Fruit fly (Drosophila melanogaster) whole organism, embryonic: ENCODE data around the gene CG6168.

Source experiments
- Ada2b ChIP-seq: fragments of 200-800 bp; sonication (Bioruptor generic); IDR thresholded peaks from 2 replicates; pipeline ENCODE4 v1.3.6; 2022; ENCODE audit warnings: missing biosample characterization, missing genetic modification characterization
- Adf1 ChIP-seq: fragments of 200-800 bp; sonication (Bioruptor generic); IDR thresholded peaks from 2 replicates; pipeline ENCODE4 v1.3.6; 2022; ENCODE audit warnings: missing biosample characterization, missing genetic modification characterization
- Antp ChIP-seq: fragments of 200-800 bp; sonication (Bioruptor generic); optimal IDR thresholded peaks from 3 replicates; lab custom pipeline; 2016; ENCODE audit warnings: missing biosample characterization, missing genetic modification characterization
- CG10959 ChIP-seq: fragments of 200-800 bp; sonication (Bioruptor generic); IDR thresholded peaks from 2 replicates; pipeline ENCODE4 v1.3.6; 2022; ENCODE audit warnings: missing biosample characterization, missing genetic modification characterization
- CG11723 ChIP-seq: fragments of 200-800 bp; sonication (Bioruptor generic); optimal IDR thresholded peaks from 2 replicates; lab custom pipeline; 2017; ENCODE audit warnings: missing biosample characterization, mild to moderate bottlenecking, missing genetic modification characterization
- CG1233 ChIP-seq: fragments of 200-800 bp; sonication (Bioruptor generic); optimal IDR thresholded peaks from 4 replicates; lab custom pipeline; 2018; ENCODE audit warnings: missing biosample characterization, mild to moderate bottlenecking, missing genetic modification characterization
- CG12659 ChIP-seq: fragments of 200-800 bp; sonication (Bioruptor generic); optimal IDR thresholded peaks from 3 replicates; lab custom pipeline; 2017; ENCODE audit warnings: mild to moderate bottlenecking, missing biosample characterization, missing genetic modification reagents, missing genetic modification characterization
- CG13894 ChIP-seq: fragments of 200-800 bp; sonication (Bioruptor generic); optimal IDR thresholded peaks from 3 replicates; lab custom pipeline; 2018; ENCODE audit warnings: missing biosample characterization, mild to moderate bottlenecking, missing genetic modification characterization, moderate library complexity
- CG14710 ChIP-seq: fragments of 200-800 bp; sonication (Bioruptor generic); optimal IDR thresholded peaks from 3 replicates; lab custom pipeline; 2019; ENCODE audit warnings: missing biosample characterization, mild to moderate bottlenecking, missing genetic modification characterization, moderate library complexity
- CG16815 ChIP-seq: fragments of 200-800 bp; sonication (Bioruptor generic); optimal IDR thresholded peaks from 3 replicates; lab custom pipeline; 2017; ENCODE audit warnings: missing biosample characterization, mild to moderate bottlenecking, missing genetic modification characterization
- CG18619 ChIP-seq: fragments of 200-800 bp; sonication (Bioruptor generic); optimal IDR thresholded peaks from 3 replicates; lab custom pipeline; 2017; ENCODE audit warnings: missing biosample characterization, mild to moderate bottlenecking, missing genetic modification characterization
- CG3065 ChIP-seq: fragments of 200-800 bp; sonication (Bioruptor generic); optimal IDR thresholded peaks from 2 replicates; lab custom pipeline; 2016; ENCODE audit warnings: missing biosample characterization, missing genetic modification characterization
- CG34224 ChIP-seq: fragments of 200-800 bp; sonication (Bioruptor generic); IDR thresholded peaks from 3 replicates; pipeline ENCODE4 v1.3.6; 2022; ENCODE audit warnings: missing biosample characterization, missing genetic modification characterization; ENCODE audit not compliant: partially characterized antibody
- CG5245 ChIP-seq: fragments of 200-800 bp; sonication (Bioruptor generic); optimal IDR thresholded peaks from 3 replicates; lab custom pipeline; 2016; ENCODE audit warnings: missing biosample characterization, missing genetic modification characterization
- CG7786 ChIP-seq: fragments of 200-800 bp; sonication (Bioruptor generic); optimal IDR thresholded peaks from 2 replicates; lab custom pipeline; 2016; ENCODE audit warnings: missing biosample characterization, missing genetic modification characterization
- CG8290 ChIP-seq, 3 experiments: fragments of 200-800 bp; sonication (Bioruptor generic); optimal IDR thresholded peaks; 2 replicates each; lab custom pipeline; 2016 to 2019; ENCODE audit warnings: missing biosample characterization in 3 of 3, missing genetic modification characterization in 3 of 3, mild to moderate bottlenecking in 2 of 3, moderate library complexity in 1 of 3
- CTCF ChIP-seq: fragments of 200-800 bp; sonication (Bioruptor generic); optimal IDR thresholded peaks from 2 replicates; lab custom pipeline; 2017; ENCODE audit warnings: missing biosample characterization, mild to moderate bottlenecking, missing genetic modification characterization, moderate library complexity
- Chrac-16 ChIP-seq: fragments of 200-800 bp; sonication (Bioruptor generic); optimal IDR thresholded peaks from 3 replicates; lab custom pipeline; 2016; ENCODE audit warnings: missing biosample characterization, missing genetic modification characterization
- CrebB ChIP-seq: fragments of 200-800 bp; sonication (Bioruptor generic); optimal IDR thresholded peaks from 3 replicates; lab custom pipeline; 2018; ENCODE audit warnings: missing biosample characterization, mild to moderate bottlenecking, missing genetic modification characterization
- ERR ChIP-seq: fragments of 200-800 bp; sonication (Bioruptor generic); optimal IDR thresholded peaks from 2 replicates; lab custom pipeline; 2016; ENCODE audit warnings: missing biosample characterization, missing genetic modification characterization
- Hr51 ChIP-seq, 2 experiments: fragments of 200-800 bp; sonication (Bioruptor generic); optimal IDR thresholded peaks; 2 replicates in 1 of 2; 3 replicates in 1 of 2; lab custom pipeline; 2016 to 2018; ENCODE audit warnings: missing biosample characterization in 2 of 2, missing genetic modification characterization in 2 of 2, mild to moderate bottlenecking in 1 of 2, moderate library complexity in 1 of 2
- Hr78 ChIP-seq, 2 experiments: fragments of 200-800 bp in 1 of 2; fragments of >200 bp in 1 of 2; sonication (Bioruptor generic) in 1 of 2; optimal IDR thresholded peaks; 2 replicates each; lab custom pipeline; 2017 to 2019; ENCODE audit warnings: missing biosample characterization in 2 of 2, missing genetic modification characterization in 2 of 2, mild to moderate bottlenecking in 1 of 2, moderate library complexity in 1 of 2
- Lhr ChIP-seq: fragments of 200-800 bp; sonication (Bioruptor generic); optimal IDR thresholded peaks from 3 replicates; lab custom pipeline; 2017; ENCODE audit warnings: mild to moderate bottlenecking, missing biosample characterization, missing genetic modification reagents, missing genetic modification characterization
- Med ChIP-seq: fragments of 200-800 bp; sonication (Bioruptor generic); peaks from one replicate; lab custom pipeline; 2016; ENCODE audit warnings: missing biosample characterization, missing genetic modification characterization, mild to moderate bottlenecking, inconsistent platforms, moderate library complexity
- Mrtf ChIP-seq: fragments of 200-800 bp; sonication (Bioruptor generic); IDR thresholded peaks from 3 replicates; pipeline ENCODE4 v1.3.6; 2022; ENCODE audit warnings: missing biosample characterization, missing genetic modification characterization
- NC2α ChIP-seq: fragments of 200-800 bp; sonication (Bioruptor generic); optimal IDR thresholded peaks from 2 replicates; lab custom pipeline; 2016; ENCODE audit warnings: missing biosample characterization, missing genetic modification characterization
- Oli ChIP-seq: fragments of 200-800 bp; sonication (Bioruptor generic); optimal IDR thresholded peaks from 2 replicates; lab custom pipeline; 2018; ENCODE audit warnings: missing biosample characterization, mild to moderate bottlenecking, missing genetic modification characterization, moderate library complexity
- Optix ChIP-seq: fragments of 200-800 bp; sonication (Bioruptor generic); IDR thresholded peaks from 3 replicates; pipeline ENCODE4 v1.3.6; 2022; ENCODE audit warnings: missing biosample characterization, missing genetic modification characterization
- ewg ChIP-seq: fragments of 200-800 bp; sonication (Bioruptor generic); optimal IDR thresholded peaks from 3 replicates; lab custom pipeline; 2017; ENCODE audit warnings: mild to moderate bottlenecking, missing biosample characterization, missing genetic modification reagents, missing genetic modification characterization
- fd102C ChIP-seq: fragments of 200-800 bp; sonication (Bioruptor generic); optimal IDR thresholded peaks from 2 replicates; lab custom pipeline; 2018; ENCODE audit warnings: missing biosample characterization, mild to moderate bottlenecking, missing genetic modification characterization, moderate library complexity
- inv ChIP-seq: fragments of 200-800 bp; sonication (Bioruptor generic); IDR thresholded peaks from 2 replicates; pipeline ENCODE4 v1.3.6; 2022; ENCODE audit warnings: missing biosample characterization, missing genetic modification characterization; ENCODE audit not compliant: partially characterized antibody
- knrl ChIP-seq: fragments of 200-800 bp; sonication (Bioruptor generic); IDR thresholded peaks from 3 replicates; pipeline ENCODE4 v1.3.6; 2022; ENCODE audit warnings: missing biosample characterization, missing genetic modification characterization; ENCODE audit not compliant: partially characterized antibody
- lbe ChIP-seq: fragments of 200-800 bp; sonication (Bioruptor generic); optimal IDR thresholded peaks from 2 replicates; lab custom pipeline; 2016; ENCODE audit warnings: missing biosample characterization, mild to moderate bottlenecking, missing genetic modification characterization
- p53 ChIP-seq: fragments of 200-800 bp; sonication (Bioruptor generic); optimal IDR thresholded peaks from 2 replicates; lab custom pipeline; 2016; ENCODE audit warnings: missing biosample characterization, missing genetic modification characterization
- pho ChIP-seq: fragments of 200-800 bp; sonication (Bioruptor generic); optimal IDR thresholded peaks from 2 replicates; lab custom pipeline; 2016; ENCODE audit warnings: missing biosample characterization, missing genetic modification characterization
- pum ChIP-seq: fragments of 200-800 bp; sonication (Bioruptor generic); optimal IDR thresholded peaks from 2 replicates; lab custom pipeline; 2016; ENCODE audit warnings: missing biosample characterization, missing genetic modification characterization
- pzg ChIP-seq: fragments of 200-800 bp; sonication (Bioruptor generic); optimal IDR thresholded peaks from 3 replicates; lab custom pipeline; 2018; ENCODE audit warnings: missing biosample characterization, mild to moderate bottlenecking, missing genetic modification characterization, moderate library complexity
- schlank ChIP-seq: fragments of 200-800 bp; sonication (Bioruptor generic); optimal IDR thresholded peaks from 2 replicates; lab custom pipeline; 2018; ENCODE audit warnings: missing biosample characterization, mild to moderate bottlenecking, missing genetic modification characterization
- slou ChIP-seq: fragments of 200-800 bp; sonication (Bioruptor generic); optimal IDR thresholded peaks from 3 replicates; lab custom pipeline; 2016; ENCODE audit warnings: missing biosample characterization, missing genetic modification characterization
- slp2 ChIP-seq: fragments of 200-800 bp; sonication (Bioruptor generic); optimal IDR thresholded peaks from 2 replicates; lab custom pipeline; 2016; ENCODE audit warnings: missing biosample characterization, missing genetic modification characterization
- sob ChIP-seq: fragments of 200-800 bp; sonication (Bioruptor generic); IDR thresholded peaks from 2 replicates; pipeline ENCODE4 v1.3.6; 2022; ENCODE audit warnings: missing biosample characterization, missing genetic modification characterization
- ssp ChIP-seq: fragments of 200-800 bp; sonication (Bioruptor generic); IDR thresholded peaks from 2 replicates; pipeline ENCODE4 v1.3.6; 2022; ENCODE audit warnings: missing biosample characterization, missing genetic modification characterization
- tup ChIP-seq: fragments of 200-800 bp; sonication (Bioruptor generic); optimal IDR thresholded peaks from 2 replicates; lab custom pipeline; 2016; ENCODE audit warnings: missing biosample characterization, mild to moderate bottlenecking, missing genetic modification characterization, moderate library complexity
- wdn ChIP-seq: fragments of 200-800 bp; sonication (Bioruptor generic); IDR thresholded peaks from 2 replicates; pipeline ENCODE4 v1.3.6; 2022; ENCODE audit warnings: missing biosample characterization, missing genetic modification characterization

CG6168 gene

DNA sequence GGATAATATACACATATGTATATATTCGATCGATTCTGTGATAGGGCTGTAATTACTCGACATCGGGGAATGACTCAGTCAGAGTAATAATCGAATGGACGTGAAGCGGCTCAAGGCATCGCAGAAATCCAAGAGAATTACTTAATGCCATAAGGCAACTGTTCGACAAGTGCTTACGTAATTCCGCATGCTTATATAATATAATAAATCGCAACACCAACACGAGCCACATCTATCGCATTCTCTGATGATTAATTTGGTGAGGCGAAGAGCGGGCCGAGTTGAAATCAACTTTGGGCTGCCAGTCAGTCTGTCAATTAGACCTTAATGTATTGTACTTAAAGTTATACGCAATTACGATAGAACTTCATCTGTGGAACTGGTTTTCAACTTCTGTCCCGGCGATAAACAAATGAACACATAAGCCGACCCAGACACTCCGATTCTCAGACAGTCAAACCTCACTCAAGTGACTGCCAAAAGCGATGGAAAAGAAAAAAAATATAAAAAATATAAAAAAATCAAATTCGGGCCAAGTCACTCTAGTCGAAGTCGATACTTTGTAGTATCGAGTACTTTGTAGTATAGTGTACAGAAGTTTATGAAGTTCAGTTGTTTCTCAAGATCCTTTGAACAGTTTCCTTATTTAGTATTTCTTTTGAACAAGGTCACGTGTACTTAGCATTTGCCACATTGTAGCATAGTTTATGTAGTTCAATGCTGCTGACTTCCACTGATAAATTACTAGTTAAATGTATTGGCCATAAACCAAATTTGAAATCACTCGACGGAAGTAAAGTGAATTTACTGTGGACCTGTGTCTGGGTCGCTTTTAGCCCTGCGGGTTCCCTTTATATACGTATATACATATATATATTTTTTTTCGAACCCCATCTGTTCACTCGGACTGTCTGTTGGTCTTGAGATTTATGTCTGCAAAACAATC is 902 bp upstream of the CG6168 start (continued):
- TF ChIP-seq pho (GFP tag; lab: Kevin White, UChicago) (peak; percentile 5), CG13894 (tag; lab: Kevin White, UChicago) (peak; percentile 73), wdn (0 out of 2 replicates have a peak, but pooled peaks have one; percentile 8), Oli (tag; lab: Kevin White, UChicago) (peak; percentile 1), CG12659 (GFP tag; lab: Kevin White, UChicago) (peak; percentile 48), Hr78 (GFP tag; optimal IDR thresholded peaks at IDR 0.05; lab: Kevin White, UChicago) (no peak), slou (GFP tag; lab: Kevin White, UChicago) (no peak)

DNA sequence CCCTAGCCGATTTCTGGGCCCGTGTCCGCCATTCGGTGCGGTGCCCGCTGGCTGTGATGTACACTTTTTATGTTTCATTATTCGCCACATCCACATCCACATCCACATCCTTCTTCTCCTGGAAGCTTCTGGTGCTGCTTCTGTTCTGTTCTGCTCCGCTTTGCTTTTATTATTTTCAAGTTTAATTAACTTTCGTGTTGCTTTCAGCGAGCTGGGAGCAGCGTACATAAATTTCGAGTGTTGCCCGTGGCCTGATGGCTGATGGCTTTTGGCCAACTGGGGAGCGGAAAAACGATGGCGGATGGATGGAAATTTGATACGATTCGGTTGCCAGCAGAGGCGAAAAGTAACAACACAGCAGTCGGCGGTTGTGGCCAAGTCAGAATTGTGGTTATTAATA is 1.4 kb downstream of the CG6168 start:
- TF ChIP-seq CG8290 (GFP tag; optimal IDR thresholded peaks at IDR 0.05; lab: Kevin White, UChicago) (no peak), CG8290 (tag; optimal IDR thresholded peaks at IDR 0.05; lab: Kevin White, UChicago) (peak in 1 of 2 experiments; percentile 28), pzg (GFP tag; lab: Kevin White, UChicago) (no peak), Med (GFP tag; lab: Kevin White, UChicago) (peak; percentile 74), CG13894 (tag; lab: Kevin White, UChicago) (peak; percentile 39), CG18619 (GFP tag; lab: Kevin White, UChicago) (no peak), CG5245 (GFP tag; lab: Kevin White, UChicago) (no peak), sob (peak; percentile 40), Optix (GFP tag; lab: Robert Waterston, UW) (no peak)

DNA sequence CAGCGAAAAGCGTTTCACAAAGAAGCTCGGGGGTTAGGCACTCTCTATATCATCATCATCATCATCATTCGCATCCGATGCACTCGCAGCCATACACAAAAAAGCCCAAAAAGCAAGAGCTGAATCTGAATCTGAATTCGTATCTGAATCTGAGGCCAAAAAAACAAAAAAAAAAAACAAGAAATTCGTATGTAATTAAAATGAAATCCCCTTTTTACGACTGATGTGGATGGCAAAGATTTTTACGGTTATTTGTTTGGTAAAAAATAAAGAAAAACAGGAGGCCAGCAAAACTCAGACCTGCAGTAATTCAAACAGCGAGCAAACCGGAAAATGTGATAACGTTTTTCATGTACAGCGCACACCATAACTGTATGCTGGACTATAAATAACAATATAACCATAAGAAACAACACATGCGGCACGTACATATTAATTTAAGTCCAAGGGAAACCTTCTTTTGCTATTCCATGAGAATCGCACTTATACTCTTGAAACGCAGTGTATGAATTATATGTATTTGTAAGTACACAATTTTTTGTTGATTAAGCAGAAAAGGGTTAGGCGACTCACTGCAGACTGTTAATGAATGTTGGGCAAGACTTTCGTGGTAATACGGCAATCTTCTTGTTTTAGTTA is 2.9 kb downstream of the CG6168 start:
- TF ChIP-seq pum (GFP tag; lab: Kevin White, UChicago) (peak; percentile 80), ewg (GFP tag; lab: Kevin White, UChicago) (peak; percentile 75), lbe (GFP tag; lab: Kevin White, UChicago) (peak; percentile 74), ERR (peak; percentile 48), slp2 (peak; percentile 79), CTCF (GFP tag; lab: Kevin White, UChicago) (peak; percentile 28), CG14710 (peak; percentile 79), Mrtf (GFP tag; lab: Robert Waterston, UW) (peak; percentile 94), inv (no peak), Chrac-16 (GFP tag; lab: Kevin White, UChicago) (peak; percentile 66), CrebB (tag; lab: Kevin White, UChicago) (peak; percentile 77), NC2α (no peak), schlank (tag; lab: Kevin White, UChicago) (peak; percentile 32), CG34224 (GFP tag; lab: Robert Waterston, UW) (no peak), CG11723 (GFP tag; lab: Kevin White, UChicago) (peak; percentile 56), CG16815 (peak; percentile 58), knrl (GFP tag; lab: Robert Waterston, UW) (no peak), CG1233 (GFP tag; lab: Kevin White, UChicago) (peak; percentile 83), ssp (GFP tag; lab: Robert Waterston, UW) (peak; percentile 77), p53 (GFP tag; lab: Kevin White, UChicago) (peak; percentile 37), Adf1 (GFP tag; lab: Robert Waterston, UW) (peak; percentile 34), CG3065 (GFP tag; lab: Kevin White, UChicago) (peak; percentile 57), CG7786 (peak; percentile 73), Antp (GFP tag; lab: Kevin White, UChicago) (peak; percentile 81), Hr51 (GFP tag; optimal IDR thresholded peaks at IDR 0.05; lab: Kevin White, UChicago) (peak; percentile 44 to 89), tup (peak; percentile 8), Ada2b (peak; percentile 92), Lhr (GFP tag; lab: Kevin White, UChicago) (peak; percentile 47), fd102C (GFP tag; lab: Kevin White, UChicago) (no peak), CG10959 (peak; percentile 88)
